Worm (Caenorhabditis elegans): ENCODE results near the gene asp-12.

- TF ChIP-seq him-1 (tag; optimal IDR thresholded peaks at IDR 0.05) (no peak), dao-5 (tag; optimal IDR thresholded peaks at IDR 0.05) (no peak)
Observed at ce11 chrV:8230056-8230455, 39.0 kb upstream of the asp-12 start.

Measured in whole organism, L4/young adult.